Worm (Caenorhabditis elegans): ENCODE results near the gene F49C5.3.

The F49C5.3 gene

DNA sequence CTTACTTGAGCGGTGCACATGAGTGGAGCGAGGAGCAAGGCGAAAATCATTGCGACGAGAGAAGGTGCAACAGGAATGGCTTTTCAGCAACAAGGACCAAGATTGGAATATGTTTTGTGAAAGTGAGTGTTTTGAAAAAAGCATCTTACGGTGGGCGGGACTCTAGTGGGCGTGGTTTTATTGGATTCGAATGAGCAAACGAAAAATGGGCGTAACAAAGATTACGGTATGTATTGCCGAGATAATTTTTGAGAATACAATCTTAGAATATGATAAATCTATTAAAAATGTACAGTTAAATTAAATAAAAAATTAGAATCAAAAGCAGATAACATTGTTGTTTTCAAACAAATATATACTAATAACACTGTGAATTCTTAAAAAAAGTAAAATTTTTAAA is 23.9 kb downstream of the F49C5.3 start, which contains the start of gene F49C5.12:
Gene F49C5.12, minus strand, starts transcription at position 101 of the 400 bp plus-strand sequence.
- TF ChIP-seq ref-1 (GFP tag; conservative IDR thresholded peaks at IDR 0.05) (no peak), T22C8.4 (GFP tag; IDR thresholded peaks at IDR 0.05) (no peak), ztf-29 (GFP tag; IDR thresholded peaks at IDR 0.05) (no peak), med-1 (GFP tag; optimal IDR thresholded peaks at IDR 0.05; ENCODE audit: insufficient read depth) (no peak), flt-1 (GFP tag; IDR thresholded peaks at IDR 0.05) (no peak), tab-1 (GFP tag; IDR thresholded peaks at IDR 0.05) (no peak), cog-1 (tag; optimal IDR thresholded peaks at IDR 0.05) (no peak), ztf-23 (GFP tag; IDR thresholded peaks at IDR 0.05) (no peak), klf-2 (GFP tag; conservative IDR thresholded peaks at IDR 0.05) (no peak)

DNA sequence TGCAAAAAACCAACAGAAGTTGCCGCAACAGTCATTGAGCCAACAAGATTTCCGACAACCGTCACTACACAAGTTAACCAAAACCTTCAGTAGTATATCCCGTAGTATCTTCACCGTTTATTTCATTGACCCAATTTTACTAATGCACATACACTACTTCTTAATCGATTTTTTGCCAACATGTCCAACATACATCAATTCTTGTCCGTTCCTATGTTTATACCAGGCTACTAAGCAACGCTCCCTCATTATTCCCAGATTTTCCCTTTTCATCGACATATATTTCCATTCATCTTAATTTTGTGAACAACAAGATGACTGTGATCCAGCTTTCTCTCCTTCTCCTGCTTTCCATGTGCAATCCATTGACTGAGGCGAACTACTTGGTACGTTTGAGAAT is 29.5 kb downstream of the F49C5.3 start, which contains the start of gene F49C5.7:
Gene F49C5.7, plus strand, starts transcription at position 301 of the 400 bp plus-strand sequence.
- TF ChIP-seq flt-1 (GFP tag; IDR thresholded peaks at IDR 0.05) (no peak), ztf-29 (GFP tag; IDR thresholded peaks at IDR 0.05) (no peak), tab-1 (GFP tag; IDR thresholded peaks at IDR 0.05) (no peak), cog-1 (tag; optimal IDR thresholded peaks at IDR 0.05) (no peak), med-1 (GFP tag; optimal IDR thresholded peaks at IDR 0.05; ENCODE audit: insufficient read depth) (no peak), ztf-23 (GFP tag; IDR thresholded peaks at IDR 0.05) (no peak)

DNA sequence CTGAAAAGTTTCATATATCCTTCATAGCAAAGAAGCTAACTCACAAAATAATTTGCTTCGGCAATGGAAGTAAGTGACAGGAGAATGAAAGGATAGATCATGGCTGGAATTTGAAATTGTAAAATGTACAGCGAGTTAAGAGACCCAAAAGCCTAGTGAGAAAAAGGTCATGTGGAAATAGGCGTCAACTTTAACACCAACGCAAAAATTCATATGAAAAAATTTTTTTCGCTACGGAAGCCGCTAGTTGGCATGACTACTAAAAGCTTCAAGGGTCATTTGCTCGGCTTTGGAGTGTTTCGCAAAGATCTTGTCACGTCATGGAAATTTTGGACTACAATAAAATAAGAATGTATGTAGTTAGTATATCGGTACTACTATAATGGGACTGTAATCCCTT is 34.2 kb downstream of the F49C5.3 start, which contains the start of gene Y38E10A.1:
Gene Y38E10A.1, minus strand, starts transcription at position 101 of the 400 bp plus-strand sequence.
- TF ChIP-seq cog-1 (tag; optimal IDR thresholded peaks at IDR 0.05) (no peak), flt-1 (GFP tag; IDR thresholded peaks at IDR 0.05) (no peak), tab-1 (GFP tag; IDR thresholded peaks at IDR 0.05) (no peak), ztf-29 (GFP tag; IDR thresholded peaks at IDR 0.05) (no peak), ref-1 (GFP tag; conservative IDR thresholded peaks at IDR 0.05) (no peak), klf-2 (GFP tag; conservative IDR thresholded peaks at IDR 0.05) (no peak), med-1 (GFP tag; optimal IDR thresholded peaks at IDR 0.05; ENCODE audit: insufficient read depth) (no peak)

- TF ChIP-seq ref-1 (GFP tag; conservative IDR thresholded peaks at IDR 0.05) (no peak), ztf-23 (GFP tag; IDR thresholded peaks at IDR 0.05) (no peak), ztf-29 (GFP tag; IDR thresholded peaks at IDR 0.05) (no peak), T22C8.4 (GFP tag; IDR thresholded peaks at IDR 0.05) (no peak)
Measured at ce11 chrII:12572760-12573159, 36.5 kb downstream of the F49C5.3 start, which contains the start of gene Y38E10A.35. Gene Y38E10A.35, minus strand, starts transcription at chrII:12572860.

DNA sequence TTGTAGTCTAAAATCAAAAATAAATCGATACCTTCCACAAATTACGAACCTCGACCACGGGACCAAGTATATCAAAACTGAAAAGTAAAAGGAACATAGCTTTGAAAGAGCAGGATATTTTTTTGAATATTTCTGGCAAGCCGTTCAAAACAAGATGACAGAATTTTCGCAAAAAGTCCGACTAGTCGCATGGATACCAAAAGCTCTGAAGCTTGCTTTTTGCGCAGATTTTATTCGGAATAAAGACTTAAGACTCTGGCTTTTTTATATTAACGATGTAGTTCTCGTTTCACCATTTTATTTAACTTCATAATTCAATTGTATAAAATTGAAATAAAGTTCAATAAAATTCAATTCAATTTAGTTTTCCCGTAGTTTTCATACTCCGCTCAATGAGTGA is 37.2 kb downstream of the F49C5.3 start, which contains the start of gene Y38E10A.2:
Gene Y38E10A.2, minus strand, starts transcription at position 101 of the 400 bp plus-strand sequence.
- TF ChIP-seq tab-1 (GFP tag; IDR thresholded peaks at IDR 0.05) (no peak), flt-1 (GFP tag; IDR thresholded peaks at IDR 0.05) (no peak), ztf-23 (GFP tag; IDR thresholded peaks at IDR 0.05) (no peak), ref-1 (GFP tag; conservative IDR thresholded peaks at IDR 0.05) (no peak), T22C8.4 (GFP tag; IDR thresholded peaks at IDR 0.05) (no peak), med-1 (GFP tag; optimal IDR thresholded peaks at IDR 0.05; ENCODE audit: insufficient read depth) (no peak), ztf-29 (GFP tag; IDR thresholded peaks at IDR 0.05) (no peak), cog-1 (tag; optimal IDR thresholded peaks at IDR 0.05) (no peak), klf-2 (GFP tag; conservative IDR thresholded peaks at IDR 0.05) (no peak)

- TF ChIP-seq ztf-23 (GFP tag; IDR thresholded peaks at IDR 0.05) (no peak), tab-1 (GFP tag; IDR thresholded peaks at IDR 0.05) (no peak), flt-1 (GFP tag; IDR thresholded peaks at IDR 0.05) (no peak), med-1 (GFP tag; optimal IDR thresholded peaks at IDR 0.05; ENCODE audit: insufficient read depth) (no peak), ref-1 (GFP tag; conservative IDR thresholded peaks at IDR 0.05) (no peak), ztf-29 (GFP tag; IDR thresholded peaks at IDR 0.05) (no peak), T22C8.4 (GFP tag; IDR thresholded peaks at IDR 0.05) (no peak), klf-2 (GFP tag; conservative IDR thresholded peaks at IDR 0.05) (no peak), cog-1 (tag; optimal IDR thresholded peaks at IDR 0.05) (no peak)
Measured at ce11 chrII:12574668-12575067, 38.4 kb downstream of the F49C5.3 start, which contains the start of gene Y38E10A.3. Gene Y38E10A.3, minus strand, starts transcription at chrII:12574768.

DNA sequence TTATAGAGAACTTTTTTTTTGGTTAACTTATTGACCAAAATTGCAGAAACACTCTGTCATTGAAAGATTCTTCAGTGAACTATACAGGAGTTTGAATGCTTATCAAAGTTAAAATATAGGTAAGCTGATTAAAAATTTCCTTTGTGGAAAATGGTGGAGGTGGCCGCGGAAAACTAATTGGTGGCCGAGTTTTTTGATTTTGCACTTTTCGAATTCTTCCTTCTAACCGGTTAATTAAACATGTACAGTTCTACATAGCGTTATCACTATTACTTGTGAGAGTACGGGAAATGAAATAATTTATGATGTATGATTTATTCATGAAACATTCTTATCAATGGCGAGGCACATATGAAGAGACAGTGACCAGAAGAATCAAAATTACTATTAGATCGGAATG is 41.5 kb downstream of the F49C5.3 start, which contains the start of gene clec-8:
Gene clec-8, minus strand, starts transcription at position 308 of the 400 bp plus-strand sequence.
- TF ChIP-seq tab-1 (GFP tag; IDR thresholded peaks at IDR 0.05), result no peak

- TF ChIP-seq ztf-23 (GFP tag; IDR thresholded peaks at IDR 0.05) (no peak), klf-2 (GFP tag; conservative IDR thresholded peaks at IDR 0.05) (no peak), flt-1 (GFP tag; IDR thresholded peaks at IDR 0.05) (no peak), tab-1 (GFP tag; IDR thresholded peaks at IDR 0.05) (no peak)
Measured at ce11 chrII:12580952-12581351, 44.6 kb downstream of the F49C5.3 start, which contains the start of gene clec-4. Gene clec-4, minus strand, starts transcription at chrII:12581113.
